Fruit fly (Drosophila melanogaster) whole organism, embryonic: ENCODE results near the gene Rab14.

Experiments used
- Asciz ChIP-seq: fragments of 200-800 bp; sonication (Bioruptor generic); optimal IDR thresholded peaks from 2 replicates; lab custom pipeline; 2017; ENCODE audit warnings: missing biosample characterization, mild to moderate bottlenecking, missing genetic modification characterization, missing genetic modification reagents
- CG10543 ChIP-seq: fragments of 200-800 bp; sonication (Bioruptor generic); optimal IDR thresholded peaks from 3 replicates; lab custom pipeline; 2017; ENCODE audit warnings: missing biosample characterization, mild to moderate bottlenecking, missing genetic modification characterization, moderate library complexity
- CG10565 ChIP-seq: fragments of 200-800 bp; sonication (Bioruptor generic); optimal IDR thresholded peaks from 3 replicates; lab custom pipeline; 2016; ENCODE audit warnings: missing biosample characterization, mild to moderate bottlenecking, missing genetic modification characterization
- CG10959 ChIP-seq: fragments of 200-800 bp; sonication (Bioruptor generic); IDR thresholded peaks from 2 replicates; pipeline ENCODE4 v1.3.6; 2022; ENCODE audit warnings: missing biosample characterization, missing genetic modification characterization
- CG12104 ChIP-seq: fragments of 200-800 bp; sonication (Bioruptor generic); optimal IDR thresholded peaks from 3 replicates; lab custom pipeline; 2016; ENCODE audit warnings: missing biosample characterization, missing genetic modification characterization
- CG12219 ChIP-seq: fragments of 200-800 bp; sonication (Bioruptor generic); optimal IDR thresholded peaks from 3 replicates; lab custom pipeline; 2018; ENCODE audit warnings: missing biosample characterization, mild to moderate bottlenecking, missing genetic modification characterization
- CG17385 ChIP-seq: fragments of 200-800 bp; sonication (Bioruptor generic); optimal IDR thresholded peaks from 3 replicates; lab custom pipeline; 2018; ENCODE audit warnings: missing biosample characterization, mild to moderate bottlenecking, missing genetic modification characterization
- CG17568 ChIP-seq: fragments of 200-800 bp; sonication (Bioruptor generic); optimal IDR thresholded peaks from 2 replicates; lab custom pipeline; 2018; ENCODE audit warnings: missing biosample characterization, mild to moderate bottlenecking, missing genetic modification characterization, moderate library complexity
- CG18262 ChIP-seq: fragments of 200-800 bp; optimal IDR thresholded peaks from 3 replicates; lab custom pipeline; 2019; ENCODE audit warnings: missing biosample characterization, mild to moderate bottlenecking, missing genetic modification characterization, moderate library complexity
- CG2712 ChIP-seq: fragments of 200-800 bp; optimal IDR thresholded peaks from 3 replicates; lab custom pipeline; 2019; ENCODE audit warnings: missing biosample characterization, mild to moderate bottlenecking, missing genetic modification characterization, moderate library complexity
- CG3065 ChIP-seq: fragments of 200-800 bp; sonication (Bioruptor generic); optimal IDR thresholded peaks from 2 replicates; lab custom pipeline; 2016; ENCODE audit warnings: missing biosample characterization, missing genetic modification characterization
- CG32767 ChIP-seq: fragments of 200-800 bp; sonication (Bioruptor generic); IDR thresholded peaks from 2 replicates; pipeline ENCODE4 v1.3.6; 2022; ENCODE audit warnings: missing biosample characterization, missing genetic modification characterization
- CG6254 ChIP-seq: fragments of 200-800 bp; sonication (Bioruptor generic); optimal IDR thresholded peaks from 3 replicates; lab custom pipeline; 2017; ENCODE audit warnings: mild to moderate bottlenecking, missing biosample characterization, missing genetic modification reagents, missing genetic modification characterization
- CG6683 ChIP-seq: fragments of 200-800 bp; sonication (Bioruptor generic); optimal IDR thresholded peaks from 2 replicates; lab custom pipeline; 2017; ENCODE audit warnings: missing biosample characterization, mild to moderate bottlenecking, missing genetic modification characterization, missing genetic modification reagents
- CG6854 ChIP-seq: fragments of 200-800 bp; sonication (Bioruptor generic); optimal IDR thresholded peaks from 3 replicates; lab custom pipeline; 2017; ENCODE audit warnings: missing biosample characterization, mild to moderate bottlenecking, missing genetic modification characterization
- CG7786 ChIP-seq: fragments of 200-800 bp; sonication (Bioruptor generic); optimal IDR thresholded peaks from 2 replicates; lab custom pipeline; 2016; ENCODE audit warnings: missing biosample characterization, missing genetic modification characterization
- CG8359 ChIP-seq: fragments of 200-800 bp; sonication (Bioruptor generic); optimal IDR thresholded peaks from 2 replicates; lab custom pipeline; 2017; ENCODE audit warnings: missing biosample characterization, mild to moderate bottlenecking, missing genetic modification characterization, borderline replicate concordance
- D ChIP-seq, 2 experiments: fragments of 200-800 bp in 1 of 2; fragments of >200 bp in 1 of 2; sonication (Bioruptor generic) in 1 of 2; optimal IDR thresholded peaks; 2 replicates in 1 of 2; 3 replicates in 1 of 2; lab custom pipeline; 2017; ENCODE audit warnings: mild to moderate bottlenecking in 1 of 2, missing biosample characterization in 1 of 2, missing genetic modification characterization in 1 of 2, missing genetic modification reagents in 1 of 2
- D19B ChIP-seq: fragments of 200-800 bp; sonication (Bioruptor generic); optimal IDR thresholded peaks from 2 replicates; lab custom pipeline; 2017; ENCODE audit warnings: missing biosample characterization, mild to moderate bottlenecking, missing genetic modification characterization
- Eip74EF ChIP-seq, 2 experiments: fragments of 200-800 bp in 1 of 2; fragments of >200 bp in 1 of 2; sonication (Bioruptor generic) in 1 of 2; optimal IDR thresholded peaks; 2 replicates each; lab custom pipeline; 2017 to 2019; ENCODE audit warnings: missing biosample characterization in 2 of 2, missing genetic modification characterization in 2 of 2, mild to moderate bottlenecking in 1 of 2, moderate library complexity in 1 of 2
- Ets65A ChIP-seq: fragments of 200-800 bp; sonication (Bioruptor generic); peaks from one replicate; lab custom pipeline; 2016; ENCODE audit warnings: missing biosample characterization, missing genetic modification characterization
- Hmr ChIP-seq: fragments of 200-800 bp; sonication (Bioruptor generic); optimal IDR thresholded peaks from 3 replicates; lab custom pipeline; 2017; ENCODE audit warnings: mild to moderate bottlenecking, missing biosample characterization, missing genetic modification reagents, missing genetic modification characterization
- Jarid2 ChIP-seq: fragments of 200-800 bp; sonication (Bioruptor generic); optimal IDR thresholded peaks from 3 replicates; lab custom pipeline; 2017; ENCODE audit warnings: mild to moderate bottlenecking, missing biosample characterization, missing genetic modification reagents, missing genetic modification characterization
- MBD-R2 ChIP-seq: fragments of 200-800 bp; sonication (Bioruptor generic); IDR thresholded peaks from 2 replicates; pipeline ENCODE4 v1.3.6; 2022; ENCODE audit warnings: missing biosample characterization, missing genetic modification characterization
- MTF-1 ChIP-seq: fragments of 200-800 bp; sonication (Bioruptor generic); optimal IDR thresholded peaks from 2 replicates; lab custom pipeline; 2018; ENCODE audit warnings: missing biosample characterization, mild to moderate bottlenecking, missing genetic modification characterization, borderline replicate concordance
- NFAT ChIP-seq: fragments of 200-800 bp; sonication (Bioruptor generic); IDR thresholded peaks from 2 replicates; pipeline ENCODE4 v1.3.6; 2022; ENCODE audit warnings: missing biosample characterization, missing genetic modification characterization
- Oli ChIP-seq: fragments of 200-800 bp; sonication (Bioruptor generic); optimal IDR thresholded peaks from 2 replicates; lab custom pipeline; 2018; ENCODE audit warnings: missing biosample characterization, mild to moderate bottlenecking, missing genetic modification characterization, moderate library complexity
- Sox100B ChIP-seq: fragments of 200-800 bp; sonication (Bioruptor generic); optimal IDR thresholded peaks from 3 replicates; lab custom pipeline; 2018; ENCODE audit warnings: missing biosample characterization, mild to moderate bottlenecking, missing genetic modification characterization
- Sry-β ChIP-seq: fragments of 200-800 bp; sonication (Bioruptor generic); optimal IDR thresholded peaks from 2 replicates; lab custom pipeline; 2018; ENCODE audit warnings: missing biosample characterization, mild to moderate bottlenecking, missing genetic modification characterization, moderate library complexity
- abd-A ChIP-seq: fragments of 200-800 bp; sonication (Bioruptor generic); optimal IDR thresholded peaks from 3 replicates; lab custom pipeline; 2019; ENCODE audit warnings: missing biosample characterization, mild to moderate bottlenecking, missing genetic modification characterization, moderate library complexity
- al ChIP-seq: fragments of 200-800 bp; sonication (Bioruptor generic); IDR thresholded peaks from 2 replicates; pipeline ENCODE4 v1.3.6; 2022; ENCODE audit warnings: missing biosample characterization, missing genetic modification characterization
- ase ChIP-seq: fragments of 200-800 bp; sonication (Bioruptor generic); IDR thresholded peaks from 3 replicates; pipeline ENCODE4 v1.3.6; 2022; ENCODE audit warnings: missing biosample characterization, missing genetic modification characterization
- bowl ChIP-seq: fragments of 200-800 bp; sonication (Bioruptor generic); IDR thresholded peaks from 2 replicates; pipeline ENCODE4 v1.3.6; 2022; ENCODE audit warnings: missing biosample characterization, missing genetic modification characterization
- dimm ChIP-seq: fragments of 200-800 bp; sonication (Bioruptor generic); IDR thresholded peaks from 2 replicates; pipeline ENCODE4 v1.3.6; 2022; ENCODE audit warnings: missing biosample characterization, missing genetic modification characterization
- gcm ChIP-seq: fragments of 200-800 bp; sonication (Bioruptor generic); optimal IDR thresholded peaks from 2 replicates; lab custom pipeline; 2019; ENCODE audit warnings: missing biosample characterization, mild to moderate bottlenecking, missing genetic modification characterization, moderate library complexity
- gro ChIP-seq: fragments of 200-800 bp; sonication (Bioruptor generic); optimal IDR thresholded peaks from 2 replicates; lab custom pipeline; 2016; ENCODE audit warnings: missing biosample characterization, missing genetic modification characterization
- h ChIP-seq: fragments of >200 bp; optimal IDR thresholded peaks from 2 replicates; lab custom pipeline; 2017
- hth ChIP-seq: fragments of >200 bp; optimal IDR thresholded peaks from 2 replicates; lab custom pipeline; 2017; ENCODE audit warnings: inconsistent platforms
- ind ChIP-seq: fragments of 200-800 bp; sonication (Bioruptor generic); optimal IDR thresholded peaks from 3 replicates; lab custom pipeline; 2016; ENCODE audit warnings: missing biosample characterization, missing genetic modification characterization
- kah ChIP-seq: fragments of 200-800 bp; sonication (Bioruptor generic); optimal IDR thresholded peaks from 2 replicates; lab custom pipeline; 2018; ENCODE audit warnings: missing biosample characterization, mild to moderate bottlenecking, missing genetic modification characterization
- klu ChIP-seq: fragments of 200-800 bp; sonication (Bioruptor generic); IDR thresholded peaks from 2 replicates; pipeline ENCODE4 v1.3.6; 2022; ENCODE audit warnings: missing biosample characterization, missing genetic modification characterization
- mirr ChIP-seq: fragments of 200-800 bp; sonication (Bioruptor generic); optimal IDR thresholded peaks from 3 replicates; lab custom pipeline; 2018; ENCODE audit warnings: missing biosample characterization, mild to moderate bottlenecking, missing genetic modification characterization
- sc ChIP-seq, 3 experiments: fragments of >200 bp in 2 of 3; fragments of 200-800 bp in 1 of 3; sonication (Bioruptor generic) in 1 of 3; optimal IDR thresholded peaks; 2 replicates in 2 of 3; 3 replicates in 1 of 3; lab custom pipeline; 2017; ENCODE audit warnings: mild to moderate bottlenecking in 1 of 3, missing biosample characterization in 1 of 3, missing genetic modification characterization in 1 of 3, missing genetic modification reagents in 1 of 3
- sna ChIP-seq: fragments of 200-800 bp; sonication (Bioruptor generic); IDR thresholded peaks from 2 replicates; pipeline ENCODE4 v1.3.6; 2022; ENCODE audit warnings: missing biosample characterization, missing genetic modification characterization; ENCODE audit not compliant: partially characterized antibody
- tio ChIP-seq: fragments of 200-800 bp; sonication (Bioruptor generic); optimal IDR thresholded peaks from 2 replicates; lab custom pipeline; 2017; ENCODE audit warnings: missing biosample characterization, missing genetic modification characterization, inconsistent platforms
- twi ChIP-seq: fragments of 200-800 bp; optimal IDR thresholded peaks from 2 replicates; lab custom pipeline; 2019; ENCODE audit warnings: missing biosample characterization, mild to moderate bottlenecking, missing genetic modification characterization, moderate library complexity
- zen2 ChIP-seq: fragments of 200-800 bp; sonication (Bioruptor generic); IDR thresholded peaks from 3 replicates; pipeline ENCODE4 v1.3.6; 2022; ENCODE audit warnings: missing biosample characterization, missing genetic modification characterization; ENCODE audit not compliant: partially characterized antibody
- zfh1 ChIP-seq: fragments of 200-800 bp; sonication (Bioruptor generic); IDR thresholded peaks from 3 replicates; pipeline ENCODE4 v1.3.6; 2022; ENCODE audit warnings: missing biosample characterization, missing genetic modification characterization

Gene Rab14

DNA sequence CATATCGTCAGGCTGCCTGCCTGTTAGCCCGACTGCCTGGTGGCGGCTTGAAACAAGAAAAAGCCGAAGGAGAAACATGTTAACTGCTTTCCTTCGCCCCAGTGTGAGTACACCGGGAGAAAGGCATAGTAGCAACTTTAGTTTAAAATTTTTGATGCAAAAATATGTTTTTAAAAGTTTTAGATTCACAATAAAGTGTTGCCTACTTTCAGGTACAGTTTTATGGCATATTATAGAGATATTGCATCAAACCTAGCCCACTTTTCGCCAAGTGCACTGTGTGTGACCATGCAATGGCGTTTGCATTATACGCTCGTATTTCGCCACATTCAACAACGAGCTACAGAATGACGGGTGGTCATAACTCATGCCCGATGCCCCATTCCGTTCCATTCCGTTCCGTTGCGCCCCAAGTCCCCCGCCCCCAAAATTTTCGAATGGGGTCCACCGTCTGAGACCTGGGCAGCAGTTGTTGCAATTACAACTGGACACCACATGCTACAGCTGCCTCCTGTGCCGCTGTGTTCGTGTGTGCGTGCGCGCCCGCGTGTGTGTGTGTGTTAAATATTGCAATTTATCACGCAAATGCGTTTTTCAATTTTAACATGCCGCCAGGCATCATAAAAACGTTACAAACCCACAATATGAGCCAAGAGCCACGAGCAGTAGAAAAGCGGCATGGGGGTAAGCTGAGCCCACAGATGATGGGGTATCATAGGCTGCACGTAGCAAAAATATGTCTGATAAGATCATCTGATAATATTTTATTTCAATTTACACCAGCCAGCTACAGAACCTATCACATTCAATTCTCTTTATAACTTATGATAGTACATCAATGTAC, 15.2 kb downstream of the Rab14 start (continued):
- peak; percentile 63 for TF ChIP-seq zfh1 (GFP tag; lab: Robert Waterston, UW)
- no peak for TF ChIP-seq NFAT (GFP tag; lab: Robert Waterston, UW)
- no peak for TF ChIP-seq CG17385
- no peak for TF ChIP-seq MBD-R2 (GFP tag; lab: Robert Waterston, UW)
- no peak for TF ChIP-seq sna (GFP tag; lab: Robert Waterston, UW)
- no peak for TF ChIP-seq mirr
- TF ChIP-seq Jarid2: peak; percentile 25
- TF ChIP-seq CG12104 (GFP tag; lab: Kevin White, UChicago): no peak
- TF ChIP-seq Ets65A (GFP tag; lab: Kevin White, UChicago): no peak
- no peak for TF ChIP-seq klu (GFP tag; lab: Robert Waterston, UW)
- TF ChIP-seq CG6254: peak; percentile 33
- TF ChIP-seq CG12219 (GFP tag; lab: Kevin White, UChicago): peak; percentile 11
- no peak for TF ChIP-seq CG6854 (GFP tag; lab: Kevin White, UChicago)
- no peak for TF ChIP-seq CG10543 (GFP tag; lab: Kevin White, UChicago)
- TF ChIP-seq CG2712 (tag; lab: Kevin White, UChicago): peak; percentile 52
- TF ChIP-seq al (GFP tag; lab: Robert Waterston, UW): no peak
- TF ChIP-seq bowl (GFP tag; lab: Robert Waterston, UW): no peak
- peak; percentile 12 for TF ChIP-seq Sox100B (GFP tag; lab: Kevin White, UChicago)
- no peak for TF ChIP-seq abd-A (tag; lab: Kevin White, UChicago)
- TF ChIP-seq CG18262 (tag; lab: Kevin White, UChicago): peak; percentile 30
- TF ChIP-seq gcm (GFP tag; lab: Kevin White, UChicago): no peak
- no peak for TF ChIP-seq CG7786 (GFP tag; lab: Kevin White, UChicago)
- TF ChIP-seq ind (GFP tag; lab: Kevin White, UChicago): no peak
- TF ChIP-seq D19B: no peak
- no peak for TF ChIP-seq gro (GFP tag; lab: Kevin White, UChicago)
- TF ChIP-seq twi (tag; lab: Kevin White, UChicago): peak; percentile 4
- TF ChIP-seq Sry-β (GFP tag; lab: Kevin White, UChicago): no peak
- TF ChIP-seq kah (GFP tag; lab: Kevin White, UChicago): no peak
- TF ChIP-seq ase (GFP tag; lab: Robert Waterston, UW): no peak
- no peak for TF ChIP-seq Asciz (GFP tag; lab: Kevin White, UChicago)
- no peak for TF ChIP-seq MTF-1 (GFP tag; lab: Kevin White, UChicago)
- no peak for TF ChIP-seq CG10565 (GFP tag; lab: Kevin White, UChicago)
- TF ChIP-seq D (optimal IDR thresholded peaks at IDR 0.05; lab: Kevin White, UChicago): no peak
- no peak for TF ChIP-seq D (GFP tag; optimal IDR thresholded peaks at IDR 0.05; lab: Kevin White, UChicago)
- TF ChIP-seq CG3065 (GFP tag; lab: Kevin White, UChicago): no peak
- TF ChIP-seq Hmr (GFP tag; lab: Kevin White, UChicago): no peak
- peak; percentile 36 for TF ChIP-seq tio (GFP tag; lab: Kevin White, UChicago)
- no peak for TF ChIP-seq sc (optimal IDR thresholded peaks at IDR 0.05; lab: Kevin White, UChicago)
- no peak for TF ChIP-seq sc (GFP tag; optimal IDR thresholded peaks at IDR 0.05; lab: Kevin White, UChicago)
- TF ChIP-seq zen2: no peak
- TF ChIP-seq dimm: no peak
- TF ChIP-seq Eip74EF (GFP tag; optimal IDR thresholded peaks at IDR 0.05; lab: Kevin White, UChicago): no peak
- TF ChIP-seq CG10959 (GFP tag; lab: Robert Waterston, UW): no peak
- TF ChIP-seq CG8359: no peak
- no peak for TF ChIP-seq CG17568
- no peak for TF ChIP-seq CG6683 (GFP tag; lab: Kevin White, UChicago)
- TF ChIP-seq Oli (tag; lab: Kevin White, UChicago): peak; percentile 45
- no peak for TF ChIP-seq hth
- no peak for TF ChIP-seq h (lab: Kevin White, UChicago)
- no peak for TF ChIP-seq CG32767 (GFP tag; lab: Robert Waterston, UW)
